Worm (Caenorhabditis elegans) whole organism, L2 larva: ENCODE data around the gene praf-3.
"Not testable (repeated sequence)": the region's sequence is repeated elsewhere in the genome, so short reads cannot be mapped to it uniquely, and the experiment has no call there.

ENCODE experiments used
- F13H6.1 ChIP-seq: sonication (generic microtip); optimal IDR thresholded peaks from 2 replicates; lab custom pipeline; 2016; ENCODE audit warnings: missing genetic modification characterization, missing compliant biosample characterization
- R02D3.7 ChIP-seq: fragments of 150-350 bp; optimal IDR thresholded peaks from 2 replicates; lab custom pipeline; 2014; ENCODE audit warnings: missing biosample characterization, missing genetic modification characterization
- Y55F3AM.14 ChIP-seq: fragments of 200-800 bp; sonication (Bioruptor generic); optimal IDR thresholded peaks from 2 replicates; lab custom pipeline; 2018; ENCODE audit warnings: mild to moderate bottlenecking, missing genetic modification characterization, missing compliant biosample characterization
- alr-1 ChIP-seq: fragments of 150-350 bp; optimal IDR thresholded peaks from 2 replicates; lab custom pipeline; 2014; ENCODE audit warnings: missing biosample characterization, missing genetic modification characterization
- aly-2 ChIP-seq: fragments of 150-350 bp; optimal IDR thresholded peaks from 2 replicates; lab custom pipeline; 2014; ENCODE audit warnings: missing biosample characterization, missing genetic modification characterization
- ama-1 ChIP-seq: fragments of 150-350 bp; optimal IDR thresholded peaks from 2 replicates; lab custom pipeline; 2018; ENCODE audit warnings: inconsistent platforms
- ceh-16 ChIP-seq: fragments of 150-350 bp; optimal IDR thresholded peaks from 2 replicates; lab custom pipeline; 2014; ENCODE audit warnings: missing biosample characterization, missing genetic modification characterization
- ceh-82 ChIP-seq: fragments of 150-350 bp; optimal IDR thresholded peaks from 2 replicates; lab custom pipeline; 2014; ENCODE audit warnings: missing biosample characterization, missing genetic modification characterization
- crh-2 ChIP-seq: sonication (generic microtip); optimal IDR thresholded peaks from 2 replicates; lab custom pipeline; 2017; ENCODE audit warnings: missing biosample characterization, missing genetic modification characterization
- egl-27 ChIP-seq: sonication (generic microtip); optimal IDR thresholded peaks from 3 replicates; lab custom pipeline; 2017; ENCODE audit warnings: missing biosample characterization, missing genetic modification reagents, missing genetic modification characterization
- elt-1 ChIP-seq: fragments of 150-350 bp; optimal IDR thresholded peaks from 2 replicates; lab custom pipeline; 2014; ENCODE audit warnings: missing biosample characterization, missing genetic modification characterization
- gmeb-1 ChIP-seq: fragments of 150-350 bp; optimal IDR thresholded peaks from 2 replicates; lab custom pipeline; 2014; ENCODE audit warnings: missing biosample characterization, missing genetic modification characterization
- lin-11 ChIP-seq: fragments of 150-350 bp; sonication (generic microtip); optimal IDR thresholded peaks from 2 replicates; lab custom pipeline; 2014; ENCODE audit warnings: missing biosample characterization, missing genetic modification characterization, inconsistent platforms, mixed read lengths
- lin-13 ChIP-seq: fragments of 150-350 bp; optimal IDR thresholded peaks from 2 replicates; lab custom pipeline; 2014; ENCODE audit warnings: missing biosample characterization, missing genetic modification reagents, missing genetic modification characterization
- lin-39 ChIP-seq: fragments of 150-350 bp; optimal IDR thresholded peaks from 2 replicates; lab custom pipeline; 2014; ENCODE audit warnings: missing biosample characterization, missing genetic modification reagents, missing genetic modification characterization
- lsy-2 ChIP-seq, 2 experiments: fragments of 150-350 bp in 1 of 2; sonication (generic microtip) in 1 of 2; optimal IDR thresholded peaks; 2 replicates each; lab custom pipeline; 2014 to 2017; ENCODE audit warnings: missing biosample characterization in 2 of 2, missing genetic modification characterization in 2 of 2
- mab-5 ChIP-seq: fragments of 150-350 bp; optimal IDR thresholded peaks from 2 replicates; lab custom pipeline; 2014; ENCODE audit warnings: missing biosample characterization, missing genetic modification characterization
- mbf-1 ChIP-seq: sonication (generic microtip); optimal IDR thresholded peaks from 2 replicates; lab custom pipeline; 2017; ENCODE audit warnings: missing biosample characterization, missing genetic modification characterization
- mdl-1 ChIP-seq, 2 experiments: fragments of 150-350 bp in 1 of 2; sonication (generic microtip) in 1 of 2; optimal IDR thresholded peaks; 2 replicates each; lab custom pipeline; 2017; ENCODE audit warnings: missing biosample characterization in 2 of 2, missing genetic modification characterization in 2 of 2
- nhr-11 ChIP-seq: fragments of 150-350 bp; optimal IDR thresholded peaks from 2 replicates; lab custom pipeline; 2014; ENCODE audit warnings: missing biosample characterization, missing genetic modification characterization
- nhr-12 ChIP-seq: fragments of 150-350 bp; optimal IDR thresholded peaks from 2 replicates; lab custom pipeline; 2014; ENCODE audit warnings: missing biosample characterization, missing genetic modification characterization
- nhr-129 ChIP-seq: fragments of 150-350 bp; optimal IDR thresholded peaks from 2 replicates; lab custom pipeline; 2014; ENCODE audit warnings: missing biosample characterization, missing genetic modification characterization
- nhr-21 ChIP-seq: fragments of 150-350 bp; optimal IDR thresholded peaks from 2 replicates; lab custom pipeline; 2014; ENCODE audit warnings: missing biosample characterization, missing genetic modification characterization
- nhr-25 ChIP-seq: fragments of 150-350 bp; sonication (generic microtip); optimal IDR thresholded peaks from 3 replicates; lab custom pipeline; 2014; ENCODE audit warnings: missing biosample characterization, missing genetic modification characterization
- nhr-6 ChIP-seq: fragments of 150-350 bp; optimal IDR thresholded peaks from 2 replicates; lab custom pipeline; 2014; ENCODE audit warnings: missing biosample characterization, missing genetic modification characterization
- peb-1 ChIP-seq: fragments of 150-350 bp; optimal IDR thresholded peaks from 2 replicates; lab custom pipeline; 2014; ENCODE audit warnings: missing biosample characterization, missing genetic modification characterization
- sem-4 ChIP-seq: fragments of 150-350 bp; optimal IDR thresholded peaks from 2 replicates; lab custom pipeline; 2014; ENCODE audit warnings: missing biosample characterization, missing genetic modification reagents, missing genetic modification characterization
- skn-1 ChIP-seq: sonication (generic microtip); optimal IDR thresholded peaks from 2 replicates; lab custom pipeline; 2017; ENCODE audit warnings: missing biosample characterization, missing genetic modification characterization
- sma-3 ChIP-seq: sonication (generic microtip); optimal IDR thresholded peaks from 2 replicates; lab custom pipeline; 2016; ENCODE audit warnings: missing genetic modification reagents, missing genetic modification characterization, missing compliant biosample characterization
- sma-9 ChIP-seq, 2 experiments: fragments of 150-350 bp in 1 of 2; sonication (generic microtip) in 1 of 2; optimal IDR thresholded peaks; 2 replicates each; lab custom pipeline; 2014 to 2016; ENCODE audit warnings: missing genetic modification characterization in 2 of 2, mild to moderate bottlenecking in 1 of 2, missing biosample characterization in 1 of 2, missing compliant biosample characterization in 1 of 2, missing genetic modification reagents in 1 of 2, moderate library complexity in 1 of 2
- snpc-4 ChIP-seq: fragments of 150-350 bp; optimal IDR thresholded peaks from 2 replicates; lab custom pipeline; 2014; ENCODE audit warnings: missing biosample characterization, missing genetic modification characterization
- unc-62 ChIP-seq: fragments of 150-350 bp; optimal IDR thresholded peaks from 2 replicates; lab custom pipeline; 2014; ENCODE audit warnings: missing biosample characterization, missing genetic modification reagents, missing genetic modification characterization
- zag-1 ChIP-seq: fragments of 150-350 bp; optimal IDR thresholded peaks from 2 replicates; lab custom pipeline; 2014; ENCODE audit warnings: missing biosample characterization, missing genetic modification characterization
- ztf-11 ChIP-seq: sonication (generic microtip); optimal IDR thresholded peaks from 2 replicates; lab custom pipeline; 2017; ENCODE audit warnings: missing biosample characterization, missing genetic modification characterization
- ztf-4 ChIP-seq: fragments of 150-350 bp; optimal IDR thresholded peaks from 2 replicates; lab custom pipeline; 2014; ENCODE audit warnings: missing biosample characterization, missing genetic modification characterization

The praf-3 gene

DNA sequence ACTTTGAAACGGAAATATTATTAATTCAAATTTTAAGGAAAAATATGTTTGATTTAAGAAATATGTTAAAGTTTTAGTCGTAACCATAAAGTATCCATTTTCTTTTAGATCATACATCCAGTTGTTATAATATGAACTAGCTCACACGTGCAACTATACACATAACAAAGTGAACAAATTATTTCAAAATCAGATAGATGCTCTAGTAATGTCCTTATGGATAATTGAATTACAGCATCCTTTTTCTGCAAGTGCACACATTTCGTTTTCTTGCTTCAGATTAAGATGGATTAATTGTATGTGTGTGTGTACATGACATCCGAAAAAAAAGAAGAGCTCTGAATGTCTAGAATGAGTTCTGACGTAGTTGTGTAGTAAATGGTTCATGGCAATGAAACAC, 5.9 kb downstream of the praf-3 start:
- TF ChIP-seq lin-11 = no peak
- TF ChIP-seq ztf-11 (tag; lab: Kevin White, UChicago) = no peak
- TF ChIP-seq mbf-1 (tag; lab: Kevin White, UChicago) = no peak
- no peak for TF ChIP-seq snpc-4 (tag; lab: Kevin White, UChicago)
- TF ChIP-seq Y55F3AM.14 (GFP tag; lab: Kevin White, UChicago) = no peak
- no peak for TF ChIP-seq nhr-25 (tag; lab: Kevin White, UChicago)
- TF ChIP-seq mab-5 (tag; lab: Kevin White, UChicago) = no peak
- no peak for TF ChIP-seq R02D3.7
- TF ChIP-seq sma-9 (GFP tag; optimal IDR thresholded peaks at IDR 0.05; lab: Kevin White, UChicago) = no peak
- TF ChIP-seq sma-9 (tag; optimal IDR thresholded peaks at IDR 0.05; lab: Kevin White, UChicago) = no peak
- no peak for TF ChIP-seq ceh-16
- no peak for TF ChIP-seq crh-2 (tag; lab: Kevin White, UChicago)
- TF ChIP-seq aly-2 (tag; lab: Kevin White, UChicago) = no peak

DNA sequence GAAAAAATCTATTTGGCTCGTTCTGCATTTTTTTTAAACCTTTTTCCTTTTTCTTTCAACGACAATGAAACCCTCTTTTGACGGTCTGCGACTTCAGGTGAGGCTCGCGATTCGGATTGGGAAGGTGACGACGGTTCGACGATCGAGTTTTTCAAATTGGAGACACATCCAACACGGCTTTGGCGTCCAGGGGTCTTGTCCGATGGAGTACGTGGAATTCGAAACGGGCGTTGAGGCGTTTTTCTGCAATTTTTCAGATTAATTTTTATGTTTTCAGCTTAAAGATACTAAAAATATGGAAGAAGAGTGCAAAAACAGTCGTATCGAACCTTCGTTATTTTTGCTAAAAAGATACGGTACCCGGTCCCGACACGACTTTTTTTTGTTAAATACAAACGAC, 9.4 kb downstream of the praf-3 start, which contains the start of gene D2096.10:
TSS of gene D2096.10 (minus strand) at position 101 of the 400 bp plus-strand sequence.
- not testable (repeated sequence) for TF ChIP-seq ztf-11 (tag; lab: Kevin White, UChicago); lsy-2 (tag; optimal IDR thresholded peaks at IDR 0.05; lab: Kevin White, UChicago); mdl-1 (tag; optimal IDR thresholded peaks at IDR 0.05; lab: Kevin White, UChicago)

DNA sequence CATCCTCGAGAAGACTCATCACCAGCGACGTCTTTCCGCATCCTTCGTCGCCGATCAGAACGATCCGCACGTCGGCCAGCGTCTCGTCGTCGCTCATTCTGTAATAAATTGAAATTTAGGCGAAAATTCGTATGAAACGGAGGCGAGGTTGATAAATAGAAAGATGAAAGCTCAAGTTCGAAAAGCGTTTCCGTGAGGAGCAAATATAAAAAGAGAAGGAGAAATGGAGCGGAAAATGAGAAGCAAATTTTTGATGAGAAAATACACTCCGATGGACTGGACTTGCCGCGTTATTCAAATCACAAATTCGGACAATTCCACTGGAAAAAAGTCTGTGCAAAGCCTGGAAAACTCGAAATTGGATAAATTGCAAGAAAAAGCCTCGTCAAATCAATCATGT, 14.3 kb downstream of the praf-3 start, which contains the start of gene D2096.11:
TSS of gene D2096.11 (minus strand) at position 101 of the 400 bp plus-strand sequence.
- TF ChIP-seq lsy-2 (tag; optimal IDR thresholded peaks at IDR 0.05; lab: Kevin White, UChicago) (no peak), gmeb-1 (tag; lab: Kevin White, UChicago) (no peak), sem-4 (tag; lab: Kevin White, UChicago) (no peak), egl-27 (tag; lab: Kevin White, UChicago) (no peak), F13H6.1 (tag; lab: Kevin White, UChicago) (no peak), sma-3 (GFP tag; lab: Kevin White, UChicago) (no peak), nhr-12 (tag; lab: Kevin White, UChicago) (no peak), aly-2 (tag; lab: Kevin White, UChicago) (no peak), lin-13 (GFP tag; lab: Kevin White, UChicago) (no peak), alr-1 (tag; lab: Kevin White, UChicago) (no peak), mbf-1 (tag; lab: Kevin White, UChicago) (no peak), skn-1 (tag; lab: Kevin White, UChicago) (no peak), ztf-4 (tag; lab: Kevin White, UChicago) (no peak)

DNA sequence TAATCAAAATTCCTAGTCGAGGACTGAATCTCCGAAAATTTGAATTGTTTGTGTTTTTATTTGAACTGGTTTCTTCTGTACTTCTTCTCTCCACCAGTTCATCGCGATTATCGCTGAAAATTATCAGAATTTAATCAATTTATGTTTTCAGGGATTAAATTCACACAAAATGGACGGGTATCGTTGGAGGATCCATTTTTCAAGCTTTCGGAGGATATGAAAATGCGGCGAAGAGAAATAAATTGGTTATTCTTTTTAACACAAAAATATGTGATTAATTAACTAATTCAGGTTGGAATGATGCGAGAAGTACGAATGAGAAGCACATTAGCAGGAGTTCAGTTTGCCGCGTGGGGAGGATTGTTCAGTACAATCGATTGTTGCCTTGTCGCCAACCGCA, 16.6 kb downstream of the praf-3 start, which contains the start of gene timm-17B.2:
TSS of gene timm-17B.2 (plus strand) at position 301 of the 400 bp plus-strand sequence.
- no peak for TF ChIP-seq alr-1 (tag; lab: Kevin White, UChicago)
- TF ChIP-seq sem-4 (tag; lab: Kevin White, UChicago) = no peak
- TF ChIP-seq nhr-129 (tag; lab: Kevin White, UChicago) = no peak
- TF ChIP-seq nhr-11 (tag; lab: Kevin White, UChicago) = no peak
- no peak for TF ChIP-seq elt-1
- no peak for TF ChIP-seq ztf-4 (tag; lab: Kevin White, UChicago)
- no peak for TF ChIP-seq nhr-25 (tag; lab: Kevin White, UChicago)
- no peak for TF ChIP-seq lin-39 (tag; lab: Kevin White, UChicago)
- no peak for TF ChIP-seq zag-1 (tag; lab: Kevin White, UChicago)
- no peak for TF ChIP-seq unc-62 (GFP tag; lab: Kevin White, UChicago)
- no peak for TF ChIP-seq Y55F3AM.14 (GFP tag; lab: Kevin White, UChicago)
- TF ChIP-seq peb-1 (tag; lab: Kevin White, UChicago) = no peak
- TF ChIP-seq nhr-6 (tag; lab: Kevin White, UChicago) = no peak
- no peak for TF ChIP-seq mbf-1 (tag; lab: Kevin White, UChicago)
- TF ChIP-seq nhr-21 (tag; lab: Kevin White, UChicago) = no peak
- no peak for TF ChIP-seq ama-1 (lab: Kevin White, UChicago)
- TF ChIP-seq sma-3 (GFP tag; lab: Kevin White, UChicago) = no peak
- no peak for TF ChIP-seq nhr-12 (tag; lab: Kevin White, UChicago)
- TF ChIP-seq ceh-82 (tag; lab: Kevin White, UChicago) = no peak
